Fruit fly (Drosophila melanogaster) whole organism, pupa: Measurements from ENCODE around the gene NUCB1.

Experiments
- CG12605 ChIP-seq: fragments of 200-800 bp; sonication (Bioruptor generic); IDR thresholded peaks from 2 replicates; pipeline ENCODE4 v1.3.6; 2022; ENCODE audit warnings: missing biosample characterization, missing genetic modification characterization
- CG13204 ChIP-seq: fragments of 200-800 bp; sonication (Bioruptor generic); optimal IDR thresholded peaks from 2 replicates; lab custom pipeline; 2018; ENCODE audit warnings: missing biosample characterization, mild to moderate bottlenecking, missing genetic modification characterization, moderate library complexity
- CG15710 ChIP-seq: fragments of 200-800 bp; sonication (Bioruptor generic); optimal IDR thresholded peaks from 2 replicates; lab custom pipeline; 2018; ENCODE audit warnings: missing biosample characterization, mild to moderate bottlenecking, missing genetic modification characterization, moderate library complexity
- CG17806 ChIP-seq: fragments of 200-800 bp; sonication (Bioruptor generic); optimal IDR thresholded peaks from 2 replicates; lab custom pipeline; 2018; ENCODE audit warnings: missing biosample characterization, mild to moderate bottlenecking, missing genetic modification characterization, moderate library complexity
- CG32121 ChIP-seq: fragments of 200-800 bp; sonication (Bioruptor generic); IDR thresholded peaks from 2 replicates; pipeline ENCODE4 v1.3.6; 2022; ENCODE audit warnings: missing biosample characterization, missing genetic modification characterization
- CG4496 ChIP-seq: fragments of 200-800 bp; sonication (Bioruptor generic); IDR thresholded peaks from 3 replicates; pipeline ENCODE4 v1.3.6; 2022; ENCODE audit warnings: missing biosample characterization, missing genetic modification characterization
- CG8159 ChIP-seq: fragments of 200-800 bp; sonication (Bioruptor generic); optimal IDR thresholded peaks from 3 replicates; lab custom pipeline; 2018; ENCODE audit warnings: missing biosample characterization, mild to moderate bottlenecking, missing genetic modification characterization, moderate library complexity
- EcR ChIP-seq: fragments of 200-800 bp; sonication (Bioruptor generic); optimal IDR thresholded peaks from 3 replicates; lab custom pipeline; 2019; ENCODE audit warnings: missing biosample characterization, missing genetic modification characterization, mild to moderate bottlenecking, moderate library complexity, missing genetic modification reagents
- Pif1A ChIP-seq: fragments of 200-800 bp; sonication (Bioruptor generic); optimal IDR thresholded peaks from 3 replicates; lab custom pipeline; 2016; ENCODE audit warnings: missing biosample characterization, missing genetic modification characterization
- fd96Ca ChIP-seq: fragments of 200-800 bp; sonication (Bioruptor generic); IDR thresholded peaks from 3 replicates; pipeline ENCODE4 v1.3.6; 2022; ENCODE audit warnings: missing biosample characterization, missing genetic modification characterization
- gl ChIP-seq: fragments of 200-800 bp; sonication (Bioruptor generic); optimal IDR thresholded peaks from 2 replicates; lab custom pipeline; 2018; ENCODE audit warnings: missing biosample characterization, mild to moderate bottlenecking, missing genetic modification characterization
- rn ChIP-seq: fragments of 200-800 bp; sonication (Bioruptor generic); IDR thresholded peaks from 2 replicates; pipeline ENCODE4 v1.3.6; 2022; ENCODE audit warnings: missing biosample characterization, missing genetic modification characterization

The NUCB1 gene

DNA sequence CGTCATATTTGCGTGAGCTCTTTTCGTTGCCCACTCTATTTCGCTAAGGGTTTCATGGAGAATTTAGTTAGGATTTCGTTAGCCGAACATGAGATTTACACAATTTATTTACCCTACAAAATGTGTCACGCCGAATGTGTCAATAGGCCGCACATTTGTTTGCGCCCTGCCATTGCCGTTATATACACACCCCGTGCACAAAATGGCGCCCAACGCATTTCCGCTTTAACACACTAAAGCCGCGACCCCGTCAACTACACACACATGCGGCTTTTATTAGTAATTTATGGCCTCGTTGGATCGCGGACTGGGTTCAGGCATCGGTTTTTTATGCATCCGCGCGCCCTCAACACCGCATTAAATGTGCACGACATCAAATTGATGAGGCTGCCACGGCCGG is 51.6 kb downstream of the NUCB1 start, which contains the start of gene Adgf-B:
Adgf-B (minus strand) TSS at position 101 of the 400 bp plus-strand sequence.
- TF ChIP-seq CG17806 (tag; lab: Kevin White, UChicago) (no peak), Pif1A (GFP tag; lab: Kevin White, UChicago) (no peak), CG8159 (tag; lab: Kevin White, UChicago) (no peak), CG12605 (GFP tag; lab: Robert Waterston, UW) (no peak), CG15710 (tag; lab: Kevin White, UChicago) (no peak), CG4496 (GFP tag; lab: Robert Waterston, UW) (no peak), fd96Ca (no peak), CG13204 (no peak), rn (GFP tag; lab: Robert Waterston, UW) (no peak), gl (tag; lab: Kevin White, UChicago) (no peak), EcR (GFP tag; lab: Kevin White, UChicago) (no peak), CG32121 (no peak)
